Worm (Caenorhabditis elegans) whole organism, late embryonic: Measurements from ENCODE around the gene flp-9.

ENCODE experiments used
- ama-1 ChIP-seq: fragments of 150-350 bp; optimal IDR thresholded peaks from 2 replicates; lab custom pipeline; 2014
- ceh-19 ChIP-seq: fragments of 200-800 bp; sonication (Bioruptor generic); optimal IDR thresholded peaks from 2 replicates; lab custom pipeline; 2018; ENCODE audit warnings: mild to moderate bottlenecking, missing genetic modification characterization, missing compliant biosample characterization
- ceh-34 ChIP-seq: sonication (generic microtip); optimal IDR thresholded peaks from 2 replicates; lab custom pipeline; 2016; ENCODE audit warnings: mild to moderate bottlenecking, missing genetic modification characterization, missing compliant biosample characterization
- fkh-10 ChIP-seq: fragments of 150-350 bp; optimal IDR thresholded peaks from 2 replicates; lab custom pipeline; 2014; ENCODE audit warnings: missing biosample characterization, missing genetic modification reagents, missing genetic modification characterization
- lim-6 ChIP-seq: sonication (generic microtip); optimal IDR thresholded peaks from 2 replicates; lab custom pipeline; 2016; ENCODE audit warnings: missing genetic modification characterization, missing compliant biosample characterization
- pha-4 ChIP-seq: fragments of 150-350 bp; optimal IDR thresholded peaks from 2 replicates; lab custom pipeline; 2018; ENCODE audit warnings: missing biosample characterization, missing genetic modification reagents, missing genetic modification characterization
- pqm-1 ChIP-seq: sonication (generic microtip); optimal IDR thresholded peaks from 2 replicates; lab custom pipeline; 2016; ENCODE audit warnings: missing genetic modification characterization, missing compliant biosample characterization
- ttx-3 ChIP-seq: sonication (generic microtip); optimal IDR thresholded peaks from 2 replicates; lab custom pipeline; 2016; ENCODE audit warnings: missing genetic modification reagents, missing genetic modification characterization, missing compliant biosample characterization
- unc-3 ChIP-seq, 2 experiments: fragments of 200-800 bp in 1 of 2; sonication (Bioruptor generic) in 1 of 2; sonication (generic microtip) in 1 of 2; conservative IDR thresholded peaks in 1 of 2; optimal IDR thresholded peaks in 1 of 2; 2 replicates each; pipeline versions ENCODE4 v1.3.6 to Lab custom; 2016 to 2022; ENCODE audit warnings: missing compliant biosample characterization in 2 of 2, missing genetic modification characterization in 2 of 2, missing genetic modification reagents in 1 of 2

DNA sequence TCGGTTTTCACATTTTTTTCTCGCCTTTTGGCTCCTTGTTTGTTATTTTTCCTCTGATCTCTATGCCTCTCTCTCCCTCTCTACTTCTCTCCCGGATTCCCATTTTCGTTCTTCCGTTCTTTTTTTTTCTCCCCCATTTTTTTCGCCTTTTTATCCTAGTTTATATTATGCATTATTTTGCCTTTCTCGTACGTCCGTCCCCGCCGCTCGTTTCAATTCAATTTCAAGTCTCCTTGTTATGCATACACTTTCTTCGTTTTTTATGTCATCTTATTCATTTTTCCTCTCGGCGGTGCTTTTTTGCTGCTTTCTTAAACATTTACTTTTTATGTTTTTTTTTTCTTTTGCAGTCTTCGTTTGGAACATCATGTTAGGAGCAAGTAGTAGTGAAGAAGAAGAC is 16.1 kb upstream of the flp-9 start, which contains the start of gene unc-31:
- TF ChIP-seq fkh-10 (GFP tag; lab: Kevin White, UChicago) (no peak), pha-4 (tag; lab: Kevin White, UChicago) (no peak), ceh-34 (tag; lab: Kevin White, UChicago) (no peak), ama-1 (lab: Kevin White, UChicago) (no peak), ceh-19 (GFP tag; lab: Kevin White, UChicago) (no peak), lim-6 (tag; lab: Kevin White, UChicago) (no peak), ttx-3 (tag; lab: Kevin White, UChicago) (no peak), pqm-1 (tag; lab: Kevin White, UChicago) (no peak), unc-3 (GFP tag; conservative IDR thresholded peaks at IDR 0.05; lab: Robert Waterston, UW) (no peak), unc-3 (tag; optimal IDR thresholded peaks at IDR 0.05; lab: Kevin White, UChicago) (no peak)
